Worm (Caenorhabditis elegans) whole organism, L3 larva: ENCODE measurements around the gene EGAP2.1.

Source experiments
- R02D3.7 ChIP-seq: fragments of 150-350 bp; optimal IDR thresholded peaks from 2 replicates; lab custom pipeline; 2014; ENCODE audit warnings: missing biosample characterization, missing genetic modification characterization
- ZK546.5 ChIP-seq: sonication (generic microtip); optimal IDR thresholded peaks from 2 replicates; lab custom pipeline; 2017; ENCODE audit warnings: missing biosample characterization, missing genetic modification characterization
- aly-2 ChIP-seq: fragments of 150-350 bp; optimal IDR thresholded peaks from 2 replicates; lab custom pipeline; 2014; ENCODE audit warnings: missing biosample characterization, missing genetic modification characterization
- ama-1 ChIP-seq: fragments of 150-350 bp; optimal IDR thresholded peaks from 2 replicates; lab custom pipeline; 2018
- ceh-16 ChIP-seq: sonication (generic microtip); optimal IDR thresholded peaks from 2 replicates; lab custom pipeline; 2017; ENCODE audit warnings: missing biosample characterization, missing genetic modification characterization
- ceh-28 ChIP-seq: fragments of 150-350 bp; optimal IDR thresholded peaks from 2 replicates; lab custom pipeline; 2014; ENCODE audit warnings: missing biosample characterization, missing genetic modification reagents, missing genetic modification characterization
- ceh-82 ChIP-seq: fragments of 150-350 bp; optimal IDR thresholded peaks from 2 replicates; lab custom pipeline; 2014; ENCODE audit warnings: missing biosample characterization, missing genetic modification characterization
- ceh-9 ChIP-seq: sonication (generic microtip); optimal IDR thresholded peaks from 2 replicates; lab custom pipeline; 2018; ENCODE audit warnings: missing biosample characterization, missing genetic modification characterization
- daf-12 ChIP-seq: fragments of 150-350 bp; optimal IDR thresholded peaks from 2 replicates; lab custom pipeline; 2014; ENCODE audit warnings: missing biosample characterization, missing genetic modification reagents, missing genetic modification characterization
- egl-5 ChIP-seq: fragments of 150-350 bp; optimal IDR thresholded peaks from 2 replicates; lab custom pipeline; 2017; ENCODE audit warnings: missing biosample characterization, missing genetic modification reagents, missing genetic modification characterization, inconsistent platforms
- elt-1 ChIP-seq: fragments of 150-350 bp; optimal IDR thresholded peaks from 2 replicates; lab custom pipeline; 2014; ENCODE audit warnings: missing biosample characterization, missing genetic modification characterization
- elt-2 ChIP-seq: sonication (generic microtip); optimal IDR thresholded peaks from 2 replicates; lab custom pipeline; 2016; ENCODE audit warnings: missing genetic modification reagents, mild to moderate bottlenecking, missing genetic modification characterization, missing compliant biosample characterization
- elt-3 ChIP-seq, 3 experiments: fragments of 150-350 bp in 1 of 3; sonication (generic microtip) in 2 of 3; optimal IDR thresholded peaks; 2 replicates in 2 of 3; 4 replicates in 1 of 3; lab custom pipeline; 2014 to 2017; ENCODE audit warnings: missing biosample characterization in 3 of 3, missing genetic modification characterization in 3 of 3
- fkh-10 ChIP-seq: sonication (generic microtip); optimal IDR thresholded peaks from 2 replicates; lab custom pipeline; 2017; ENCODE audit warnings: missing biosample characterization, missing genetic modification reagents, missing genetic modification characterization
- fos-1 ChIP-seq: fragments of 150-350 bp; optimal IDR thresholded peaks from 2 replicates; lab custom pipeline; 2014; ENCODE audit warnings: missing biosample characterization, missing genetic modification characterization
- hmg-11 ChIP-seq: sonication (generic microtip); optimal IDR thresholded peaks from 2 replicates; lab custom pipeline; 2016; ENCODE audit warnings: missing genetic modification characterization, missing compliant biosample characterization
- jun-1 ChIP-seq: fragments of 150-350 bp; optimal IDR thresholded peaks from 2 replicates; lab custom pipeline; 2014; ENCODE audit warnings: missing biosample characterization, missing genetic modification reagents, missing genetic modification characterization
- lin-15B ChIP-seq: fragments of 150-350 bp; optimal IDR thresholded peaks from 2 replicates; lab custom pipeline; 2014; ENCODE audit warnings: missing biosample characterization, missing genetic modification characterization
- lin-39 ChIP-seq: fragments of 150-350 bp; optimal IDR thresholded peaks from 2 replicates; lab custom pipeline; 2018; ENCODE audit warnings: missing biosample characterization, missing genetic modification reagents, missing genetic modification characterization
- lsy-12 ChIP-seq: sonication (generic microtip); optimal IDR thresholded peaks from 2 replicates; lab custom pipeline; 2016; ENCODE audit warnings: mild to moderate bottlenecking, missing genetic modification characterization, missing compliant biosample characterization
- mdl-1 ChIP-seq: fragments of 150-350 bp; optimal IDR thresholded peaks from 2 replicates; lab custom pipeline; 2014; ENCODE audit warnings: missing biosample characterization, missing genetic modification characterization
- nfya-1 ChIP-seq: sonication (generic microtip); optimal IDR thresholded peaks from 2 replicates; lab custom pipeline; 2017; ENCODE audit warnings: missing genetic modification characterization, mild to moderate bottlenecking, missing compliant biosample characterization, antibody characterized with exemption, moderate library complexity; ENCODE audit not compliant: insufficient read depth
- nhr-11 ChIP-seq: fragments of 150-350 bp; optimal IDR thresholded peaks from 2 replicates; lab custom pipeline; 2014; ENCODE audit warnings: missing biosample characterization, missing genetic modification characterization
- nhr-12 ChIP-seq: fragments of 150-350 bp; optimal IDR thresholded peaks from 2 replicates; lab custom pipeline; 2014; ENCODE audit warnings: missing biosample characterization, missing genetic modification characterization
- nhr-23 ChIP-seq: fragments of 150-350 bp; optimal IDR thresholded peaks from 2 replicates; lab custom pipeline; 2014; ENCODE audit warnings: missing biosample characterization, missing genetic modification reagents, missing genetic modification characterization
- nhr-237 ChIP-seq: fragments of 150-350 bp; optimal IDR thresholded peaks from 2 replicates; lab custom pipeline; 2014; ENCODE audit warnings: missing biosample characterization, missing genetic modification characterization
- nhr-25 ChIP-seq: sonication (generic microtip); optimal IDR thresholded peaks from 2 replicates; lab custom pipeline; 2017; ENCODE audit warnings: missing biosample characterization, missing genetic modification characterization
- nhr-28 ChIP-seq: fragments of 150-350 bp; optimal IDR thresholded peaks from 2 replicates; lab custom pipeline; 2014; ENCODE audit warnings: missing biosample characterization, missing genetic modification characterization
- nhr-43 ChIP-seq: sonication (generic microtip); optimal IDR thresholded peaks from 2 replicates; lab custom pipeline; 2016; ENCODE audit warnings: mild to moderate bottlenecking, missing genetic modification characterization, missing compliant biosample characterization; ENCODE audit not compliant: poor library complexity, severe bottlenecking
- nhr-67 ChIP-seq: fragments of 150-350 bp; optimal IDR thresholded peaks from 2 replicates; lab custom pipeline; 2014; ENCODE audit warnings: missing biosample characterization, missing genetic modification characterization
- nhr-76 ChIP-seq: fragments of 150-350 bp; sonication (generic microtip); optimal IDR thresholded peaks from 5 replicates; lab custom pipeline; 2014; ENCODE audit warnings: missing biosample characterization, missing genetic modification characterization
- nhr-77 ChIP-seq: fragments of 150-350 bp; optimal IDR thresholded peaks from 2 replicates; lab custom pipeline; 2014; ENCODE audit warnings: missing biosample characterization, missing genetic modification characterization
- pha-4 ChIP-seq: fragments of 150-350 bp; optimal IDR thresholded peaks from 2 replicates; lab custom pipeline; 2014; ENCODE audit warnings: missing biosample characterization, missing genetic modification reagents, missing genetic modification characterization
- pqm-1 ChIP-seq: fragments of 150-350 bp; optimal IDR thresholded peaks from 2 replicates; lab custom pipeline; 2017; ENCODE audit warnings: missing biosample characterization, missing genetic modification characterization, inconsistent platforms
- sea-2 ChIP-seq: fragments of 150-350 bp; sonication (generic microtip); optimal IDR thresholded peaks from 4 replicates; lab custom pipeline; 2014; ENCODE audit warnings: missing biosample characterization, missing genetic modification reagents, missing genetic modification characterization
- skn-1 ChIP-seq: fragments of 150-350 bp; optimal IDR thresholded peaks from 2 replicates; lab custom pipeline; 2014; ENCODE audit warnings: missing biosample characterization, missing genetic modification characterization
- snpc-4 ChIP-seq: fragments of 150-350 bp; optimal IDR thresholded peaks from 2 replicates; lab custom pipeline; 2014; ENCODE audit warnings: missing biosample characterization, missing genetic modification characterization
- tbx-2 ChIP-seq: sonication (generic microtip); optimal IDR thresholded peaks from 2 replicates; lab custom pipeline; 2016; ENCODE audit warnings: mild to moderate bottlenecking, missing genetic modification characterization, missing compliant biosample characterization
- unc-39 ChIP-seq: sonication (generic microtip); optimal IDR thresholded peaks from 4 replicates; lab custom pipeline; 2017; ENCODE audit warnings: missing biosample characterization, missing genetic modification characterization
- unc-62 ChIP-seq: fragments of 150-350 bp; sonication (generic microtip); optimal IDR thresholded peaks from 4 replicates; lab custom pipeline; 2014; ENCODE audit warnings: missing biosample characterization, missing genetic modification reagents, missing genetic modification characterization
- zag-1 ChIP-seq: fragments of 150-350 bp; optimal IDR thresholded peaks from 2 replicates; lab custom pipeline; 2014; ENCODE audit warnings: missing biosample characterization, missing genetic modification characterization
- ztf-11 ChIP-seq: fragments of 150-350 bp; optimal IDR thresholded peaks from 2 replicates; lab custom pipeline; 2014; ENCODE audit warnings: missing biosample characterization, missing genetic modification characterization
- ztf-4 ChIP-seq: fragments of 150-350 bp; optimal IDR thresholded peaks from 2 replicates; lab custom pipeline; 2014; ENCODE audit warnings: missing biosample characterization, missing genetic modification characterization

The EGAP2.1 gene

ce11 chrII:5231111-5231510 is at the start of gene EGAP2.1:
EGAP2.1 (plus strand) TSS chrII:5231411.
- TF ChIP-seq lsy-12 (tag; lab: Kevin White, UChicago) (no peak), nhr-67 (tag; lab: Kevin White, UChicago) (no peak), nhr-23 (tag; lab: Kevin White, UChicago) (no peak), daf-12 (no peak), ceh-28 (no peak)

ce11 chrII:5181497-5181896 is 49.7 kb upstream of the EGAP2.1 start:
- TF ChIP-seq aly-2 (tag; lab: Kevin White, UChicago) (no peak), fkh-10 (peak; percentile 40), nhr-43 (peak; percentile 63), ceh-9 (tag; lab: Kevin White, UChicago) (no peak), pha-4 (tag; lab: Kevin White, UChicago) (peak; percentile 28), nhr-23 (tag; lab: Kevin White, UChicago) (peak; percentile 49), nhr-76 (tag; lab: Kevin White, UChicago) (peak; percentile 34), tbx-2 (tag; lab: Kevin White, UChicago) (peak; percentile 71), ceh-16 (tag; lab: Kevin White, UChicago) (no peak), nfya-1 (tag; lab: Kevin White, UChicago) (peak; percentile 73), unc-62 (peak; percentile 60), mdl-1 (tag; lab: Kevin White, UChicago) (peak; percentile 62), ceh-82 (tag; lab: Kevin White, UChicago) (no peak), ztf-4 (peak; percentile 46), snpc-4 (peak; percentile 37), nhr-67 (tag; lab: Kevin White, UChicago) (no peak), ceh-28 (peak; percentile 38), elt-2 (tag; lab: Kevin White, UChicago) (peak; percentile 61), hmg-11 (tag; lab: Kevin White, UChicago) (peak; percentile 49), elt-1 (tag; lab: Kevin White, UChicago) (peak; percentile 52), nhr-25 (tag; lab: Kevin White, UChicago) (peak; percentile 56), lin-15B (tag; lab: Kevin White, UChicago) (peak; percentile 37), fos-1 (tag; lab: Kevin White, UChicago) (no peak), sea-2 (GFP tag; lab: Kevin White, UChicago) (no peak), ama-1 (lab: Kevin White, UChicago) (no peak), nhr-12 (tag; lab: Kevin White, UChicago) (no peak), lsy-12 (tag; lab: Kevin White, UChicago) (peak; percentile 56), unc-39 (tag; lab: Kevin White, UChicago) (no peak), zag-1 (tag; lab: Kevin White, UChicago) (no peak), ZK546.5 (tag; lab: Kevin White, UChicago) (no peak), pqm-1 (no peak), egl-5 (tag; lab: Kevin White, UChicago) (peak; percentile 63), jun-1 (tag; lab: Kevin White, UChicago) (peak; percentile 59), nhr-11 (tag; lab: Kevin White, UChicago) (no peak), lin-39 (tag; lab: Kevin White, UChicago) (peak; percentile 71), elt-3 (tag; optimal IDR thresholded peaks at IDR 0.05; lab: Kevin White, UChicago) (no peak), nhr-77 (tag; lab: Kevin White, UChicago) (no peak), ztf-11 (tag; lab: Kevin White, UChicago) (no peak), R02D3.7 (no peak)

- TF ChIP-seq pqm-1 (peak; percentile 89), mdl-1 (tag; lab: Kevin White, UChicago) (no peak), unc-39 (tag; lab: Kevin White, UChicago) (no peak), nhr-67 (tag; lab: Kevin White, UChicago) (no peak), ztf-4 (no peak), nfya-1 (tag; lab: Kevin White, UChicago) (peak; percentile 71), ama-1 (lab: Kevin White, UChicago) (peak; percentile 39), snpc-4 (peak; percentile 20), aly-2 (tag; lab: Kevin White, UChicago) (no peak), daf-12 (no peak), hmg-11 (tag; lab: Kevin White, UChicago) (peak; percentile 44), nhr-23 (tag; lab: Kevin White, UChicago) (peak; percentile 18), skn-1 (tag; lab: Kevin White, UChicago) (peak; percentile 75), elt-2 (tag; lab: Kevin White, UChicago) (peak; percentile 99), jun-1 (tag; lab: Kevin White, UChicago) (peak; percentile 30), pha-4 (tag; lab: Kevin White, UChicago) (peak; percentile 48), nhr-237 (tag; lab: Kevin White, UChicago) (no peak), elt-1 (tag; lab: Kevin White, UChicago) (peak; percentile 15), ceh-28 (peak; percentile 11), nhr-28 (no peak), lin-39 (tag; lab: Kevin White, UChicago) (peak; percentile 30), fos-1 (tag; lab: Kevin White, UChicago) (no peak), nhr-25 (tag; lab: Kevin White, UChicago) (peak; percentile 51), nhr-77 (tag; lab: Kevin White, UChicago) (no peak), nhr-43 (peak; percentile 68), zag-1 (tag; lab: Kevin White, UChicago) (no peak), lsy-12 (tag; lab: Kevin White, UChicago) (no peak), ceh-82 (tag; lab: Kevin White, UChicago) (no peak)
These were observed 48.8 kb upstream of the EGAP2.1 start for ce11 chrII:5182451-5182850.
